Fruit fly (Drosophila melanogaster) whole organism, embryonic: ENCODE results near the gene Rpn1.

Source experiments
- Aef1 ChIP-seq: fragments of 200-800 bp; sonication (Bioruptor generic); IDR thresholded peaks from 3 replicates; pipeline ENCODE4 v1.3.6; 2022; ENCODE audit warnings: missing biosample characterization, missing genetic modification characterization
- BtbVII ChIP-seq: fragments of 200-800 bp; sonication (Bioruptor generic); optimal IDR thresholded peaks from 3 replicates; lab custom pipeline; 2017; ENCODE audit warnings: missing biosample characterization, mild to moderate bottlenecking, missing genetic modification characterization
- CG10321 ChIP-seq: fragments of 200-800 bp; sonication (Bioruptor generic); IDR thresholded peaks from 2 replicates; pipeline ENCODE4 v1.3.6; 2022; ENCODE audit warnings: missing biosample characterization, missing genetic modification characterization
- CG1233 ChIP-seq: fragments of 200-800 bp; sonication (Bioruptor generic); optimal IDR thresholded peaks from 4 replicates; lab custom pipeline; 2018; ENCODE audit warnings: missing biosample characterization, mild to moderate bottlenecking, missing genetic modification characterization
- CG14050 ChIP-seq: fragments of 200-800 bp; sonication (Bioruptor generic); IDR thresholded peaks from 3 replicates; pipeline ENCODE4 v1.3.6; 2022; ENCODE audit warnings: missing biosample characterization, missing genetic modification characterization
- CG1602 ChIP-seq: fragments of 200-800 bp; sonication (Bioruptor generic); optimal IDR thresholded peaks from 3 replicates; lab custom pipeline; 2016; ENCODE audit warnings: missing biosample characterization, missing genetic modification characterization
- CG2712 ChIP-seq: fragments of 200-800 bp; optimal IDR thresholded peaks from 3 replicates; lab custom pipeline; 2019; ENCODE audit warnings: missing biosample characterization, mild to moderate bottlenecking, missing genetic modification characterization, moderate library complexity
- CG2875 ChIP-seq: fragments of 200-800 bp; sonication (Bioruptor generic); optimal IDR thresholded peaks from 2 replicates; lab custom pipeline; 2017; ENCODE audit warnings: missing biosample characterization, mild to moderate bottlenecking, missing genetic modification characterization, missing genetic modification reagents
- CG3995 ChIP-seq: fragments of 200-800 bp; sonication (Bioruptor generic); optimal IDR thresholded peaks from 3 replicates; lab custom pipeline; 2016; ENCODE audit warnings: missing biosample characterization, missing genetic modification characterization
- CG42726 ChIP-seq: fragments of 200-800 bp; sonication (Bioruptor generic); IDR thresholded peaks from 2 replicates; pipeline ENCODE4 v1.3.6; 2022; ENCODE audit warnings: missing biosample characterization, missing genetic modification characterization; ENCODE audit not compliant: partially characterized antibody
- CG4282 ChIP-seq: fragments of 200-800 bp; sonication (Bioruptor generic); optimal IDR thresholded peaks from 2 replicates; lab custom pipeline; 2016; ENCODE audit warnings: missing biosample characterization, missing genetic modification characterization
- CG6254 ChIP-seq: fragments of 200-800 bp; sonication (Bioruptor generic); optimal IDR thresholded peaks from 3 replicates; lab custom pipeline; 2017; ENCODE audit warnings: mild to moderate bottlenecking, missing biosample characterization, missing genetic modification reagents, missing genetic modification characterization
- CG7745 ChIP-seq: fragments of 200-800 bp; sonication (Bioruptor generic); optimal IDR thresholded peaks from 2 replicates; lab custom pipeline; 2018; ENCODE audit warnings: missing biosample characterization, mild to moderate bottlenecking, missing genetic modification characterization, moderate library complexity
- CG9797 ChIP-seq: fragments of 200-800 bp; sonication (Bioruptor generic); optimal IDR thresholded peaks from 3 replicates; lab custom pipeline; 2018; ENCODE audit warnings: missing biosample characterization, mild to moderate bottlenecking, missing genetic modification characterization
- Doc2 ChIP-seq: fragments of 200-800 bp; sonication (Bioruptor generic); IDR thresholded peaks from 2 replicates; pipeline ENCODE4 v1.3.6; 2022; ENCODE audit warnings: missing biosample characterization, missing genetic modification characterization
- Dref ChIP-seq: fragments of 200-800 bp; sonication (Bioruptor generic); IDR thresholded peaks from 2 replicates; pipeline ENCODE4 v1.3.6; 2022; ENCODE audit warnings: missing biosample characterization, missing genetic modification characterization
- E2f2 ChIP-seq: fragments of 200-800 bp; sonication (Bioruptor generic); IDR thresholded peaks from 2 replicates; pipeline ENCODE4 v1.3.6; 2022; ENCODE audit warnings: missing biosample characterization, missing genetic modification characterization
- Ets97D ChIP-seq: fragments of 200-800 bp; sonication (Bioruptor generic); optimal IDR thresholded peaks from 3 replicates; lab custom pipeline; 2016; ENCODE audit warnings: missing biosample characterization, missing genetic modification characterization
- Hmr ChIP-seq: fragments of 200-800 bp; sonication (Bioruptor generic); optimal IDR thresholded peaks from 3 replicates; lab custom pipeline; 2017; ENCODE audit warnings: mild to moderate bottlenecking, missing biosample characterization, missing genetic modification reagents, missing genetic modification characterization
- Hr51 ChIP-seq, 2 experiments: fragments of 200-800 bp; sonication (Bioruptor generic); optimal IDR thresholded peaks; 2 replicates in 1 of 2; 3 replicates in 1 of 2; lab custom pipeline; 2016 to 2018; ENCODE audit warnings: missing biosample characterization in 2 of 2, missing genetic modification characterization in 2 of 2, mild to moderate bottlenecking in 1 of 2, moderate library complexity in 1 of 2
- MBD-R2 ChIP-seq: fragments of 200-800 bp; sonication (Bioruptor generic); IDR thresholded peaks from 2 replicates; pipeline ENCODE4 v1.3.6; 2022; ENCODE audit warnings: missing biosample characterization, missing genetic modification characterization
- MTF-1 ChIP-seq: fragments of 200-800 bp; sonication (Bioruptor generic); optimal IDR thresholded peaks from 2 replicates; lab custom pipeline; 2018; ENCODE audit warnings: missing biosample characterization, mild to moderate bottlenecking, missing genetic modification characterization, borderline replicate concordance
- Med ChIP-seq: fragments of 200-800 bp; sonication (Bioruptor generic); peaks from one replicate; lab custom pipeline; 2016; ENCODE audit warnings: missing biosample characterization, missing genetic modification characterization, mild to moderate bottlenecking, inconsistent platforms, moderate library complexity
- Meics ChIP-seq: fragments of 200-800 bp; sonication (Bioruptor generic); optimal IDR thresholded peaks from 2 replicates; lab custom pipeline; 2017; ENCODE audit warnings: missing biosample characterization, mild to moderate bottlenecking, missing genetic modification characterization
- PHDP ChIP-seq: fragments of 200-800 bp; sonication (Bioruptor generic); optimal IDR thresholded peaks from 3 replicates; lab custom pipeline; 2018; ENCODE audit warnings: missing biosample characterization, mild to moderate bottlenecking, missing genetic modification characterization, moderate library complexity
- TFAM ChIP-seq: fragments of 200-800 bp; sonication (Bioruptor generic); optimal IDR thresholded peaks from 2 replicates; lab custom pipeline; 2017; ENCODE audit warnings: missing biosample characterization, missing genetic modification characterization, inconsistent platforms
- Trl ChIP-seq, 3 experiments: fragments of >200 bp in 2 of 3; fragments of 200-800 bp in 1 of 3; sonication (Bioruptor generic) in 1 of 3; optimal IDR thresholded peaks; 2 replicates in 1 of 3; 3 replicates in 2 of 3; lab custom pipeline; 2016 to 2017; ENCODE audit warnings: missing biosample characterization in 1 of 3, missing genetic modification characterization in 1 of 3
- YL-1 ChIP-seq: fragments of 200-800 bp; sonication (Bioruptor generic); optimal IDR thresholded peaks from 3 replicates; lab custom pipeline; 2017; ENCODE audit warnings: missing biosample characterization, mild to moderate bottlenecking, missing genetic modification characterization
- al ChIP-seq: fragments of 200-800 bp; sonication (Bioruptor generic); IDR thresholded peaks from 2 replicates; pipeline ENCODE4 v1.3.6; 2022; ENCODE audit warnings: missing biosample characterization, missing genetic modification characterization
- az2 ChIP-seq: fragments of 200-800 bp; sonication (Bioruptor generic); optimal IDR thresholded peaks from 3 replicates; lab custom pipeline; 2016; ENCODE audit warnings: missing biosample characterization, missing genetic modification characterization
- br ChIP-seq: fragments of >200 bp; optimal IDR thresholded peaks from 2 replicates; lab custom pipeline; 2017
- cato ChIP-seq: fragments of 200-800 bp; sonication (Bioruptor generic); optimal IDR thresholded peaks from 2 replicates; lab custom pipeline; 2016; ENCODE audit warnings: missing biosample characterization, missing genetic modification characterization, borderline replicate concordance
- caup ChIP-seq: fragments of 200-800 bp; sonication (Bioruptor generic); optimal IDR thresholded peaks from 3 replicates; lab custom pipeline; 2017; ENCODE audit warnings: missing biosample characterization, mild to moderate bottlenecking, missing genetic modification characterization, moderate library complexity; ENCODE audit not compliant: severe bottlenecking
- dati ChIP-seq: fragments of 200-800 bp; sonication (Bioruptor generic); IDR thresholded peaks from 2 replicates; pipeline ENCODE4 v1.3.6; 2022; ENCODE audit warnings: missing biosample characterization, missing genetic modification characterization
- ewg ChIP-seq: fragments of 200-800 bp; sonication (Bioruptor generic); optimal IDR thresholded peaks from 3 replicates; lab custom pipeline; 2017; ENCODE audit warnings: mild to moderate bottlenecking, missing biosample characterization, missing genetic modification reagents, missing genetic modification characterization
- ftz-f1 ChIP-seq: fragments of 200-800 bp; sonication (Bioruptor generic); optimal IDR thresholded peaks from 2 replicates; lab custom pipeline; 2016; ENCODE audit warnings: missing biosample characterization, missing genetic modification characterization
- gcm2 ChIP-seq: fragments of 200-800 bp; sonication (Bioruptor generic); optimal IDR thresholded peaks from 2 replicates; lab custom pipeline; 2016; ENCODE audit warnings: missing biosample characterization, missing genetic modification characterization
- gsb ChIP-seq: fragments of 200-800 bp; sonication (Bioruptor generic); IDR thresholded peaks from 2 replicates; pipeline ENCODE4 v1.3.6; 2022; ENCODE audit warnings: missing biosample characterization, missing genetic modification characterization
- h ChIP-seq: fragments of >200 bp; optimal IDR thresholded peaks from 2 replicates; lab custom pipeline; 2017
- kah ChIP-seq: fragments of 200-800 bp; sonication (Bioruptor generic); optimal IDR thresholded peaks from 2 replicates; lab custom pipeline; 2018; ENCODE audit warnings: missing biosample characterization, mild to moderate bottlenecking, missing genetic modification characterization
- lbe ChIP-seq: fragments of 200-800 bp; sonication (Bioruptor generic); optimal IDR thresholded peaks from 2 replicates; lab custom pipeline; 2016; ENCODE audit warnings: missing biosample characterization, mild to moderate bottlenecking, missing genetic modification characterization
- lmd ChIP-seq: fragments of 200-800 bp; sonication (Bioruptor generic); IDR thresholded peaks from 2 replicates; pipeline ENCODE4 v1.3.6; 2022; ENCODE audit warnings: missing biosample characterization, missing genetic modification characterization
- phol ChIP-seq: fragments of 200-800 bp; sonication (Bioruptor generic); optimal IDR thresholded peaks from 3 replicates; lab custom pipeline; 2018; ENCODE audit warnings: missing biosample characterization, mild to moderate bottlenecking, missing genetic modification characterization, moderate library complexity
- pros ChIP-seq: fragments of 200-800 bp; sonication (Bioruptor generic); optimal IDR thresholded peaks from 3 replicates; lab custom pipeline; 2019; ENCODE audit warnings: missing biosample characterization, mild to moderate bottlenecking, missing genetic modification characterization, moderate library complexity
- psq ChIP-seq: fragments of 200-800 bp; sonication (Bioruptor generic); optimal IDR thresholded peaks from 2 replicates; lab custom pipeline; 2017; ENCODE audit warnings: missing biosample characterization, missing genetic modification characterization
- pum ChIP-seq: fragments of 200-800 bp; sonication (Bioruptor generic); optimal IDR thresholded peaks from 2 replicates; lab custom pipeline; 2016; ENCODE audit warnings: missing biosample characterization, missing genetic modification characterization
- row ChIP-seq: fragments of 200-800 bp; sonication (Bioruptor generic); IDR thresholded peaks from 3 replicates; pipeline ENCODE4 v1.3.6; 2022; ENCODE audit warnings: missing biosample characterization, missing genetic modification characterization
- sd ChIP-seq: fragments of 200-800 bp; sonication (Bioruptor generic); optimal IDR thresholded peaks from 3 replicates; lab custom pipeline; 2018; ENCODE audit warnings: missing biosample characterization, mild to moderate bottlenecking, missing genetic modification characterization, moderate library complexity
- shn ChIP-seq: fragments of 200-800 bp; sonication (Bioruptor generic); optimal IDR thresholded peaks from 3 replicates; lab custom pipeline; 2016; ENCODE audit warnings: missing biosample characterization, missing genetic modification characterization
- stc ChIP-seq: fragments of 200-800 bp; sonication (Bioruptor generic); IDR thresholded peaks from 2 replicates; pipeline ENCODE4 v1.3.6; 2022; ENCODE audit warnings: missing biosample characterization, missing genetic modification characterization
- tll ChIP-seq, 2 experiments: fragments of 200-800 bp in 1 of 2; fragments of >200 bp in 1 of 2; sonication (Bioruptor generic) in 1 of 2; optimal IDR thresholded peaks; 2 replicates each; lab custom pipeline; 2017 to 2019; ENCODE audit warnings: missing biosample characterization in 2 of 2, missing genetic modification characterization in 2 of 2, mild to moderate bottlenecking in 1 of 2, moderate library complexity in 1 of 2

The Rpn1 gene

DNA sequence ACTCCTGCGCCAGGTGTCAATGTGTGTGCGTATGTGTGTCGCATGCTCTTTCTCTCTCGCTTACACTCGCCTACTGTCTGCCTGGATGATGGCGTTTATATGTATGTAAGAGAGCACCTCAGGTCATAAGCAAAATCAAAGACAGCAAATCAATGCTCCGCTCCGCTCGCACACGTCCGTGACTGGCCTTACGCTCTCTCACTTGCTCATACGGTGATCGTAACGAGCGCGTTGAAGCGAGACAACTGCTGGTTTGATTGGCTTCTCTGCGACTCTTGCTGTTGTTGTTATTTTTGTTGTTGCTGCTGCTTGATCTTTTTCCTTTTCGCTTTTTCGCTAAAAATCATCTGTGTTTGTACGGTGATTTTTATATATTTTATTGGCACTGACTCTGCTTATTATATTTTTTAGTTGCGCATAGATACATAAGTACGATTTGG lies 19.3 kb upstream of the Rpn1 start (continued):
- TF ChIP-seq caup = no peak
- TF ChIP-seq kah = peak; percentile 66
- peak; percentile 93 for TF ChIP-seq ftz-f1 (GFP tag; lab: Kevin White, UChicago)
- no peak for TF ChIP-seq shn (GFP tag; lab: Kevin White, UChicago)
- TF ChIP-seq al (GFP tag; lab: Robert Waterston, UW) = no peak
- TF ChIP-seq Med = peak; percentile 24
- TF ChIP-seq row (GFP tag; lab: Robert Waterston, UW) = no peak; the same call in 2 of the 3 replicates
- TF ChIP-seq tll (GFP tag; optimal IDR thresholded peaks at IDR 0.05; lab: Kevin White, UChicago) = peak; percentile 86 to 94
- no peak for TF ChIP-seq CG2712 (tag; lab: Kevin White, UChicago)
- no peak for TF ChIP-seq br (lab: Kevin White, UChicago)
- TF ChIP-seq gsb (GFP tag; lab: Robert Waterston, UW) = no peak
- TF ChIP-seq h (lab: Kevin White, UChicago) = no peak
- no peak for TF ChIP-seq pum (GFP tag; lab: Kevin White, UChicago)
- TF ChIP-seq YL-1 (GFP tag; lab: Kevin White, UChicago) = peak; percentile 20
- no peak for TF ChIP-seq az2
- TF ChIP-seq psq = no peak
- peak; percentile 63 for TF ChIP-seq CG3995 (GFP tag; lab: Kevin White, UChicago)
- TF ChIP-seq ewg (GFP tag; lab: Kevin White, UChicago) = no peak
- no peak for TF ChIP-seq Hmr
- TF ChIP-seq TFAM (GFP tag; lab: Kevin White, UChicago) = no peak
- no peak for TF ChIP-seq CG14050 (GFP tag; lab: Robert Waterston, UW)
- peak; percentile 14 for TF ChIP-seq lbe (GFP tag; lab: Kevin White, UChicago)
- TF ChIP-seq MBD-R2 = 0 out of 2 replicates have a peak, but pooled peaks have one; percentile 23
- peak; percentile 21 for TF ChIP-seq BtbVII
- TF ChIP-seq CG1233 (GFP tag; lab: Kevin White, UChicago) = no peak
- TF ChIP-seq CG42726 (GFP tag; lab: Robert Waterston, UW) = no peak
- no peak for TF ChIP-seq CG4282 (GFP tag; lab: Kevin White, UChicago)
- no peak for TF ChIP-seq cato (GFP tag; lab: Kevin White, UChicago)
- TF ChIP-seq CG2875 (GFP tag; lab: Kevin White, UChicago) = no peak
- TF ChIP-seq phol (tag; lab: Kevin White, UChicago) = no peak
- no peak for TF ChIP-seq CG7745 (tag; lab: Kevin White, UChicago)
- peak; percentile 97 for TF ChIP-seq CG10321
- TF ChIP-seq Hr51 (GFP tag; optimal IDR thresholded peaks at IDR 0.05; lab: Kevin White, UChicago) = no peak
- no peak for TF ChIP-seq lmd (GFP tag; lab: Robert Waterston, UW)
- no peak for TF ChIP-seq sd
- TF ChIP-seq CG9797 (GFP tag; lab: Kevin White, UChicago) = no peak
- peak; percentile 82 for TF ChIP-seq pros (GFP tag; lab: Kevin White, UChicago)
- no peak for TF ChIP-seq CG6254
- TF ChIP-seq Dref (GFP tag; lab: Robert Waterston, UW) = no peak
- TF ChIP-seq CG1602 (GFP tag; lab: Kevin White, UChicago) = no peak
- no peak for TF ChIP-seq gcm2 (GFP tag; lab: Kevin White, UChicago)
- TF ChIP-seq MTF-1 (GFP tag; lab: Kevin White, UChicago) = no peak
- no peak for TF ChIP-seq Ets97D (GFP tag; lab: Kevin White, UChicago)
- peak; percentile 17; the same call in 1 of the 2 replicates for TF ChIP-seq E2f2 (GFP tag; lab: Robert Waterston, UW)
- TF ChIP-seq Doc2 (GFP tag; lab: Robert Waterston, UW) = no peak
- no peak for TF ChIP-seq dati
- TF ChIP-seq PHDP = no peak
- no peak for TF ChIP-seq stc (GFP tag; lab: Robert Waterston, UW)
- TF ChIP-seq Trl (optimal IDR thresholded peaks at IDR 0.05; lab: Kevin White, UChicago) = peak; percentile 73 to 94
- peak; percentile 24 for TF ChIP-seq Trl (GFP tag; optimal IDR thresholded peaks at IDR 0.05; lab: Kevin White, UChicago)
- peak; percentile 55; the same call in 2 of the 3 replicates for TF ChIP-seq Aef1 (GFP tag; lab: Robert Waterston, UW)
- no peak for TF ChIP-seq Meics
